Fruit fly (Drosophila melanogaster) whole organism, embryonic: Measurements from ENCODE around the gene Acp65Aa.
A peak's percentile ranks its signal among the peaks of the same experiment; 100 is the strongest.

Source experiments
- BEAF-32 ChIP-seq: fragments of 200-800 bp; sonication (Bioruptor generic); optimal IDR thresholded peaks from 3 replicates; lab custom pipeline; 2017; ENCODE audit warnings: missing biosample characterization, missing genetic modification characterization, mild to moderate bottlenecking, moderate library complexity, missing genetic modification reagents
- Bdp1 ChIP-seq: fragments of 200-800 bp; sonication (Bioruptor generic); optimal IDR thresholded peaks from 3 replicates; lab custom pipeline; 2016; ENCODE audit warnings: missing biosample characterization, missing genetic modification characterization
- CG10274 ChIP-seq: fragments of 200-800 bp; sonication (Bioruptor generic); optimal IDR thresholded peaks from 3 replicates; lab custom pipeline; 2017; ENCODE audit warnings: missing biosample characterization, mild to moderate bottlenecking, missing genetic modification characterization
- CG10321 ChIP-seq: fragments of 200-800 bp; sonication (Bioruptor generic); IDR thresholded peaks from 2 replicates; pipeline ENCODE4 v1.3.6; 2022; ENCODE audit warnings: missing biosample characterization, missing genetic modification characterization
- CG11723 ChIP-seq: fragments of 200-800 bp; sonication (Bioruptor generic); optimal IDR thresholded peaks from 2 replicates; lab custom pipeline; 2017; ENCODE audit warnings: missing biosample characterization, mild to moderate bottlenecking, missing genetic modification characterization
- CG15269 ChIP-seq: fragments of 200-800 bp; sonication (Bioruptor generic); optimal IDR thresholded peaks from 2 replicates; lab custom pipeline; 2018; ENCODE audit warnings: missing biosample characterization, mild to moderate bottlenecking, missing genetic modification characterization, moderate library complexity
- CG15601 ChIP-seq: fragments of 200-800 bp; sonication (Bioruptor generic); optimal IDR thresholded peaks from 3 replicates; lab custom pipeline; 2019; ENCODE audit warnings: missing biosample characterization, mild to moderate bottlenecking, missing genetic modification characterization, moderate library complexity
- CG1647 ChIP-seq: fragments of 200-800 bp; sonication (Bioruptor generic); optimal IDR thresholded peaks from 3 replicates; lab custom pipeline; 2016; ENCODE audit warnings: missing biosample characterization, missing genetic modification characterization
- CG16779 ChIP-seq: fragments of 200-800 bp; sonication (Bioruptor generic); IDR thresholded peaks from 2 replicates; pipeline ENCODE4 v1.3.6; 2022; ENCODE audit warnings: missing biosample characterization, missing genetic modification characterization
- CG16863 ChIP-seq: fragments of 200-800 bp; sonication (Bioruptor generic); optimal IDR thresholded peaks from 3 replicates; lab custom pipeline; 2016; ENCODE audit warnings: missing biosample characterization, missing genetic modification characterization
- CG17186 ChIP-seq: fragments of 200-800 bp; sonication (Bioruptor generic); optimal IDR thresholded peaks from 3 replicates; lab custom pipeline; 2017; ENCODE audit warnings: missing biosample characterization, missing genetic modification reagents, missing genetic modification characterization
- CG17328 ChIP-seq: fragments of 200-800 bp; sonication (Bioruptor generic); IDR thresholded peaks from 2 replicates; pipeline ENCODE4 v1.3.6; 2022; ENCODE audit warnings: missing biosample characterization, missing genetic modification characterization
- CG2129 ChIP-seq: fragments of 200-800 bp; sonication (Bioruptor generic); IDR thresholded peaks from 2 replicates; pipeline ENCODE4 v1.3.6; 2022; ENCODE audit warnings: missing biosample characterization, missing genetic modification characterization; ENCODE audit not compliant: partially characterized antibody
- CG2875 ChIP-seq: fragments of 200-800 bp; sonication (Bioruptor generic); optimal IDR thresholded peaks from 2 replicates; lab custom pipeline; 2017; ENCODE audit warnings: missing biosample characterization, mild to moderate bottlenecking, missing genetic modification characterization, missing genetic modification reagents
- CG31441 ChIP-seq: fragments of 200-800 bp; sonication (Bioruptor generic); IDR thresholded peaks from 2 replicates; pipeline ENCODE4 v1.3.6; 2022; ENCODE audit warnings: missing biosample characterization, missing genetic modification characterization
- CG4617 ChIP-seq: fragments of 200-800 bp; sonication (Bioruptor generic); optimal IDR thresholded peaks from 3 replicates; lab custom pipeline; 2016; ENCODE audit warnings: missing biosample characterization, missing genetic modification characterization, borderline replicate concordance
- CG8359 ChIP-seq: fragments of 200-800 bp; sonication (Bioruptor generic); optimal IDR thresholded peaks from 2 replicates; lab custom pipeline; 2017; ENCODE audit warnings: missing biosample characterization, mild to moderate bottlenecking, missing genetic modification characterization, borderline replicate concordance
- CG8924 ChIP-seq: fragments of 200-800 bp; optimal IDR thresholded peaks from 3 replicates; lab custom pipeline; 2019; ENCODE audit warnings: missing biosample characterization, mild to moderate bottlenecking, missing genetic modification characterization, moderate library complexity
- CG9609 ChIP-seq: fragments of 200-800 bp; sonication (Bioruptor generic); optimal IDR thresholded peaks from 3 replicates; lab custom pipeline; 2016; ENCODE audit warnings: missing biosample characterization, missing genetic modification characterization
- D ChIP-seq, 2 experiments: fragments of 200-800 bp in 1 of 2; fragments of >200 bp in 1 of 2; sonication (Bioruptor generic) in 1 of 2; optimal IDR thresholded peaks; 2 replicates in 1 of 2; 3 replicates in 1 of 2; lab custom pipeline; 2017; ENCODE audit warnings: mild to moderate bottlenecking in 1 of 2, missing biosample characterization in 1 of 2, missing genetic modification characterization in 1 of 2, missing genetic modification reagents in 1 of 2
- ERR ChIP-seq: fragments of 200-800 bp; sonication (Bioruptor generic); optimal IDR thresholded peaks from 2 replicates; lab custom pipeline; 2016; ENCODE audit warnings: missing biosample characterization, missing genetic modification characterization
- Eip74EF ChIP-seq, 2 experiments: fragments of 200-800 bp in 1 of 2; fragments of >200 bp in 1 of 2; sonication (Bioruptor generic) in 1 of 2; optimal IDR thresholded peaks; 2 replicates each; lab custom pipeline; 2017 to 2019; ENCODE audit warnings: missing biosample characterization in 2 of 2, missing genetic modification characterization in 2 of 2, mild to moderate bottlenecking in 1 of 2, moderate library complexity in 1 of 2
- Elba2 ChIP-seq: fragments of 200-800 bp; sonication (Bioruptor generic); optimal IDR thresholded peaks from 3 replicates; lab custom pipeline; 2016; ENCODE audit warnings: missing biosample characterization, missing genetic modification characterization
- Fer1 ChIP-seq: fragments of 200-800 bp; sonication (Bioruptor generic); optimal IDR thresholded peaks from 2 replicates; lab custom pipeline; 2017; ENCODE audit warnings: missing biosample characterization, mild to moderate bottlenecking, missing genetic modification characterization
- HmgZ ChIP-seq: fragments of 200-800 bp; sonication (Bioruptor generic); optimal IDR thresholded peaks from 2 replicates; lab custom pipeline; 2018; ENCODE audit warnings: missing biosample characterization, mild to moderate bottlenecking, missing genetic modification characterization
- Hr78 ChIP-seq, 2 experiments: fragments of 200-800 bp in 1 of 2; fragments of >200 bp in 1 of 2; sonication (Bioruptor generic) in 1 of 2; optimal IDR thresholded peaks; 2 replicates each; lab custom pipeline; 2017 to 2019; ENCODE audit warnings: missing biosample characterization in 2 of 2, missing genetic modification characterization in 2 of 2, mild to moderate bottlenecking in 1 of 2, moderate library complexity in 1 of 2
- Mes4 ChIP-seq: fragments of 200-800 bp; sonication (Bioruptor generic); optimal IDR thresholded peaks from 2 replicates; lab custom pipeline; 2016; ENCODE audit warnings: missing biosample characterization, missing genetic modification characterization
- Nf-YA ChIP-seq: fragments of 200-800 bp; sonication (Bioruptor generic); IDR thresholded peaks from 2 replicates; pipeline ENCODE4 v1.3.6; 2022; ENCODE audit warnings: missing biosample characterization, missing genetic modification characterization
- Trl ChIP-seq, 3 experiments: fragments of >200 bp in 2 of 3; fragments of 200-800 bp in 1 of 3; sonication (Bioruptor generic) in 1 of 3; optimal IDR thresholded peaks; 2 replicates in 1 of 3; 3 replicates in 2 of 3; lab custom pipeline; 2016 to 2017; ENCODE audit warnings: missing biosample characterization in 1 of 3, missing genetic modification characterization in 1 of 3
- ac ChIP-seq: fragments of 200-800 bp; sonication (Bioruptor generic); optimal IDR thresholded peaks from 3 replicates; lab custom pipeline; 2017; ENCODE audit warnings: missing biosample characterization, mild to moderate bottlenecking, missing genetic modification characterization
- chinmo ChIP-seq: fragments of 200-800 bp; sonication (Bioruptor generic); IDR thresholded peaks from 4 replicates; pipeline ENCODE4 v1.3.6; 2022; ENCODE audit warnings: missing biosample characterization, missing genetic modification characterization; ENCODE audit not compliant: partially characterized antibody
- crc ChIP-seq: fragments of 200-800 bp; sonication (Bioruptor generic); optimal IDR thresholded peaks from 2 replicates; lab custom pipeline; 2016; ENCODE audit warnings: missing biosample characterization, missing genetic modification characterization
- dimm ChIP-seq: fragments of 200-800 bp; sonication (Bioruptor generic); IDR thresholded peaks from 2 replicates; pipeline ENCODE4 v1.3.6; 2022; ENCODE audit warnings: missing biosample characterization, missing genetic modification characterization
- jing ChIP-seq: fragments of 200-800 bp; sonication (Bioruptor generic); optimal IDR thresholded peaks from 2 replicates; lab custom pipeline; 2018; ENCODE audit warnings: missing biosample characterization, mild to moderate bottlenecking, missing genetic modification characterization
- lab ChIP-seq: fragments of 200-800 bp; sonication (Bioruptor generic); optimal IDR thresholded peaks from 3 replicates; lab custom pipeline; 2017; ENCODE audit warnings: missing biosample characterization, missing genetic modification characterization, mild to moderate bottlenecking, moderate library complexity, missing genetic modification reagents
- lola ChIP-seq, 3 experiments: fragments of >200 bp in 2 of 3; fragments of 200-800 bp in 1 of 3; sonication (Bioruptor generic) in 1 of 3; optimal IDR thresholded peaks; 2 replicates each; lab custom pipeline; 2017 to 2019; ENCODE audit warnings: missing biosample characterization in 3 of 3, missing genetic modification characterization in 3 of 3, mild to moderate bottlenecking in 1 of 3, moderate library complexity in 1 of 3
- odd ChIP-seq: fragments of 200-800 bp; sonication (Bioruptor generic); optimal IDR thresholded peaks from 2 replicates; lab custom pipeline; 2017; ENCODE audit warnings: missing biosample characterization, mild to moderate bottlenecking, missing genetic modification characterization
- pb ChIP-seq: fragments of 200-800 bp; sonication (Bioruptor generic); optimal IDR thresholded peaks from 3 replicates; lab custom pipeline; 2016; ENCODE audit warnings: missing biosample characterization, missing genetic modification characterization
- scrt ChIP-seq: fragments of 200-800 bp; sonication (Bioruptor generic); optimal IDR thresholded peaks from 2 replicates; lab custom pipeline; 2018; ENCODE audit warnings: missing biosample characterization, mild to moderate bottlenecking, missing genetic modification characterization, moderate library complexity
- sens ChIP-seq: fragments of 200-800 bp; sonication (Bioruptor generic); peaks from one replicate; lab custom pipeline; 2016; ENCODE audit warnings: missing biosample characterization, missing genetic modification characterization
- shn ChIP-seq: fragments of 200-800 bp; sonication (Bioruptor generic); optimal IDR thresholded peaks from 3 replicates; lab custom pipeline; 2016; ENCODE audit warnings: missing biosample characterization, missing genetic modification characterization
- sima ChIP-seq: fragments of 200-800 bp; sonication (Bioruptor generic); optimal IDR thresholded peaks from 2 replicates; lab custom pipeline; 2016; ENCODE audit warnings: missing biosample characterization, missing genetic modification characterization
- sisA ChIP-seq: fragments of 200-800 bp; sonication (Bioruptor generic); IDR thresholded peaks from 2 replicates; pipeline ENCODE4 v1.3.6; 2022; ENCODE audit warnings: missing biosample characterization, missing genetic modification characterization
- sna ChIP-seq: fragments of 200-800 bp; sonication (Bioruptor generic); IDR thresholded peaks from 2 replicates; pipeline ENCODE4 v1.3.6; 2022; ENCODE audit warnings: missing biosample characterization, missing genetic modification characterization; ENCODE audit not compliant: partially characterized antibody
- trem ChIP-seq: fragments of 200-800 bp; optimal IDR thresholded peaks from 3 replicates; lab custom pipeline; 2019; ENCODE audit warnings: missing biosample characterization, mild to moderate bottlenecking, missing genetic modification characterization, moderate library complexity
- vnd ChIP-seq: fragments of 200-800 bp; sonication (Bioruptor generic); IDR thresholded peaks from 3 replicates; pipeline ENCODE4 v1.3.6; 2022; ENCODE audit warnings: missing biosample characterization, missing genetic modification characterization; ENCODE audit not compliant: partially characterized antibody
- yki ChIP-seq: fragments of >200 bp; optimal IDR thresholded peaks from 3 replicates; lab custom pipeline; 2018

Acp65Aa gene

dm6 chr3L:6192822-6193555 is 40.4 kb upstream of the Acp65Aa start, which contains the start of the genes Sf3b6 and Tnpo (continued):
- TF ChIP-seq CG15601 (tag; lab: Kevin White, UChicago) (no peak), CG17186 (peak; percentile 62), CG10274 (GFP tag; lab: Kevin White, UChicago) (peak; percentile 80), chinmo (GFP tag; lab: Robert Waterston, UW) (no peak), CG10321 (GFP tag; lab: Robert Waterston, UW) (no peak), Bdp1 (GFP tag; lab: Kevin White, UChicago) (peak; percentile 63), CG1647 (peak; percentile 58), ac (GFP tag; lab: Kevin White, UChicago) (no peak), trem (tag; lab: Kevin White, UChicago) (peak; percentile 85), scrt (GFP tag; lab: Kevin White, UChicago) (peak; percentile 65), odd (no peak), shn (GFP tag; lab: Kevin White, UChicago) (peak; percentile 62), Eip74EF (GFP tag; optimal IDR thresholded peaks at IDR 0.05; lab: Kevin White, UChicago) (no peak), CG17328 (GFP tag; lab: Robert Waterston, UW) (peak; percentile 57), Hr78 (GFP tag; optimal IDR thresholded peaks at IDR 0.05; lab: Kevin White, UChicago) (no peak), lab (GFP tag; lab: Kevin White, UChicago) (no peak), sisA (GFP tag; lab: Robert Waterston, UW) (peak; percentile 84), CG15269 (no peak), sima (GFP tag; lab: Kevin White, UChicago) (no peak), D (optimal IDR thresholded peaks at IDR 0.05; lab: Kevin White, UChicago) (no peak), D (GFP tag; optimal IDR thresholded peaks at IDR 0.05; lab: Kevin White, UChicago) (peak; percentile 68), dimm (peak; percentile 35; the same call in 1 of the 2 replicates), CG8924 (tag; lab: Kevin White, UChicago) (peak; percentile 85), Nf-YA (GFP tag; lab: Robert Waterston, UW) (peak; percentile 55; the same call in 1 of the 2 replicates), jing (GFP tag; lab: Kevin White, UChicago) (no peak), Fer1 (GFP tag; lab: Kevin White, UChicago) (peak; percentile 70), vnd (GFP tag; lab: Robert Waterston, UW) (peak; percentile 55; the same call in 1 of the 3 replicates), CG4617 (peak; percentile 77), CG9609 (GFP tag; lab: Kevin White, UChicago) (peak; percentile 81), lola (GFP tag; optimal IDR thresholded peaks at IDR 0.05; lab: Kevin White, UChicago) (peak in 1 of 3 experiments; percentile 91), crc (GFP tag; lab: Kevin White, UChicago) (no peak), Elba2 (peak; percentile 72), sna (peak; percentile 61; the same call in 1 of the 2 replicates), CG2129 (GFP tag; lab: Robert Waterston, UW) (peak; percentile 52), pb (GFP tag; lab: Kevin White, UChicago) (no peak), sens (GFP tag; lab: Kevin White, UChicago) (no peak), yki (no peak), Mes4 (peak; percentile 63), CG31441 (GFP tag; lab: Robert Waterston, UW) (no peak), CG8359 (GFP tag; lab: Kevin White, UChicago) (no peak), CG16779 (no peak), HmgZ (tag; lab: Kevin White, UChicago) (peak; percentile 66), CG11723 (GFP tag; lab: Kevin White, UChicago) (no peak), Trl (optimal IDR thresholded peaks at IDR 0.05; lab: Kevin White, UChicago) (peak in 1 of 2 experiments; percentile 28), Trl (GFP tag; optimal IDR thresholded peaks at IDR 0.05; lab: Kevin White, UChicago) (peak; percentile 61), CG16863 (peak; percentile 62), ERR (GFP tag; lab: Kevin White, UChicago) (no peak), BEAF-32 (peak; percentile 89), CG2875 (GFP tag; lab: Kevin White, UChicago) (no peak)
